Fruit fly (Drosophila melanogaster): Measurements from ENCODE around the gene Saysd1.

Saysd1 gene

DNA sequence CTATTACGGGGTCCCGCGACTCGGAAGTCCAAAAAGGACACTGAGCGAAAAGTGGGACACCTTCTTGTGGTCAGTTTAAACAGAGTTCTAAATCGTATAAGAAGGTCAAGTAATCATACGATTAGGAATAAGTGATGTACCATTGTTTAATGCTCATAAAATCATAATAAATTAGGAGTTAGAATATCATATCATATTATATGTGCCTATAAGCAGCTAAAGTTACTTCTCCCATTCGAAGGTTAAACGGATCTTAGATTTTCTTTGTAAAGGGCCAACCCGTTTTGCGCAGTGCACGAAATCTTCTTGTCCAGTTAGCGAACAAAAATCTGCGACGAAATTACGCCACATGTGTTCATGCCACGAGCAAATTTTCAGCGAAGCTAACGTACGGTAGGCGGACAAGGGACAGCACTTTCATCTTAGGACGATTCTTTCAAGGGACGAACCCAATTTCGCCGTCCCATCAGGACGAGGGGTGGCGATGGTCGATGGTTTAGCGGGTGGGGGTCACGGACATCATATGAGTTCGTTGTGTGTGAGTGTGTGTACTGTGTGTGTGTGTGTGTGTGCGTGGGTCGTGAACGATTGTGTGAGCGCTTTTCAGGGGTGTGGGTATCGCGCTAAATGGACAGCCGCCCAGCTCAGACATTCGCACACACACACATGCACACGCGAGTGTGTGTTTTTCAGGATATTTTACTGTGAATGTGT lies 46.6 kb downstream of the Saysd1 start (continued):
- peak; percentile 19 for TF ChIP-seq CG1233 (GFP tag; optimal IDR thresholded peaks at IDR 0.05)
- TF ChIP-seq lilli (GFP tag; optimal IDR thresholded peaks at IDR 0.05) = peak; percentile 60
- peak; percentile 23 for TF ChIP-seq sug (tag; optimal IDR thresholded peaks at IDR 0.05)
- TF ChIP-seq Nf-YA (GFP tag; IDR thresholded peaks at IDR 0.05) = no peak
- TF ChIP-seq CG17829 (tag; optimal IDR thresholded peaks at IDR 0.05) = peak; percentile 13
- peak; percentile 70 for TF ChIP-seq nerfin-1 (tag; optimal IDR thresholded peaks at IDR 0.05)
- TF ChIP-seq zf30C (GFP tag; optimal IDR thresholded peaks at IDR 0.05) = peak; percentile 48
- TF ChIP-seq salm (tag; optimal IDR thresholded peaks at IDR 0.05) = no peak
- 0 out of 3 replicates have a peak, but pooled peaks have one; percentile 29 for TF ChIP-seq CG11093 (GFP tag; IDR thresholded peaks at IDR 0.05)
- TF ChIP-seq ro (GFP tag; IDR thresholded peaks at IDR 0.05) = no peak
- no peak for TF ChIP-seq CkIIα-i1 (GFP tag; IDR thresholded peaks at IDR 0.05)
- TF ChIP-seq CG14441 (GFP tag; IDR thresholded peaks at IDR 0.05) = no peak
- TF ChIP-seq tap (tag; optimal IDR thresholded peaks at IDR 0.05) = peak; percentile 25
- no peak for TF ChIP-seq Drgx (GFP tag; IDR thresholded peaks at IDR 0.05)
- TF ChIP-seq inv (GFP tag; IDR thresholded peaks at IDR 0.05; ENCODE audit: partially characterized antibody) = no peak
- peak; percentile 4 for TF ChIP-seq zfh2 (GFP tag; optimal IDR thresholded peaks at IDR 0.05)
- TF ChIP-seq Hmr (GFP tag; optimal IDR thresholded peaks at IDR 0.05) = peak; percentile 56
- peak; percentile 42 for TF ChIP-seq Xbp1 (GFP tag; optimal IDR thresholded peaks at IDR 0.05)
- peak; percentile 69 for TF ChIP-seq CG18599 (GFP tag; optimal IDR thresholded peaks at IDR 0.05)
- no peak for TF ChIP-seq zen (tag; optimal IDR thresholded peaks at IDR 0.05)
- no peak for TF ChIP-seq HLH4C (GFP tag; IDR thresholded peaks at IDR 0.05; ENCODE audit: partially characterized antibody)
- no peak for TF ChIP-seq lbe (GFP tag; optimal IDR thresholded peaks at IDR 0.05)
- TF ChIP-seq CG1647 (GFP tag; optimal IDR thresholded peaks at IDR 0.05) = no peak
- no peak for TF ChIP-seq Dp (GFP tag; optimal IDR thresholded peaks at IDR 0.05)
- TF ChIP-seq CG34422 (GFP tag; IDR thresholded peaks at IDR 0.05) = no peak; the same call in 2 of the 3 replicates
- TF ChIP-seq CG16815 (GFP tag; optimal IDR thresholded peaks at IDR 0.05) = peak; percentile 21
- peak; percentile 16 for TF ChIP-seq schlank (tag; optimal IDR thresholded peaks at IDR 0.05)
- TF ChIP-seq Fer1 (GFP tag; optimal IDR thresholded peaks at IDR 0.05) = peak; percentile 60
- TF ChIP-seq kni (GFP tag; optimal IDR thresholded peaks at IDR 0.05) = no peak
- no peak for TF ChIP-seq CG10654 (GFP tag; optimal IDR thresholded peaks at IDR 0.05)
- peak; percentile 43 for TF ChIP-seq CG13775 (GFP tag; optimal IDR thresholded peaks at IDR 0.05)
- TF ChIP-seq insv (GFP tag; optimal IDR thresholded peaks at IDR 0.05) = no peak
- peak; percentile 52 for TF ChIP-seq CG3281 (GFP tag; optimal IDR thresholded peaks at IDR 0.05)
- TF ChIP-seq CG13287 (GFP tag; IDR thresholded peaks at IDR 0.05; ENCODE audit: partially characterized antibody) = no peak
- no peak for TF ChIP-seq CG4328 (GFP tag; optimal IDR thresholded peaks at IDR 0.05)
- TF ChIP-seq zen2 (GFP tag; IDR thresholded peaks at IDR 0.05; ENCODE audit: partially characterized antibody) = no peak
- no peak for TF ChIP-seq kah (GFP tag; optimal IDR thresholded peaks at IDR 0.05)
- 0 out of 3 replicates have a peak, but pooled peaks have one; percentile 9 for TF ChIP-seq zfh1 (GFP tag; IDR thresholded peaks at IDR 0.05)
- no peak for TF ChIP-seq CG9876 (GFP tag; optimal IDR thresholded peaks at IDR 0.05)
- no peak for TF ChIP-seq wek (GFP tag; optimal IDR thresholded peaks at IDR 0.05)
- no peak for TF ChIP-seq prd (optimal IDR thresholded peaks at IDR 0.05)
- peak; percentile 51; the same call in 1 of the 3 replicates for TF ChIP-seq prd (GFP tag; IDR thresholded peaks at IDR 0.05)
- no peak for TF ChIP-seq bowl (GFP tag; IDR thresholded peaks at IDR 0.05)
- no peak for TF ChIP-seq Hr39 (optimal IDR thresholded peaks at IDR 0.05)
- peak; percentile 73 for TF ChIP-seq CG11504 (tag; optimal IDR thresholded peaks at IDR 0.05)
- TF ChIP-seq fu2 (GFP tag; optimal IDR thresholded peaks at IDR 0.05) = no peak
- no peak for TF ChIP-seq CTCF (GFP tag; optimal IDR thresholded peaks at IDR 0.05)
- peak; percentile 41 for TF ChIP-seq CG34376 (GFP tag; optimal IDR thresholded peaks at IDR 0.05)
- TF ChIP-seq Lpt (GFP tag; optimal IDR thresholded peaks at IDR 0.05) = no peak
- TF ChIP-seq lola (GFP tag; optimal IDR thresholded peaks at IDR 0.05) = peak in 1 of 3 experiments; percentile 45

Measured in whole organism, embryonic.